Fruit fly (Drosophila melanogaster): ENCODE measurements around the gene CG32147.

CG32147 gene

DNA sequence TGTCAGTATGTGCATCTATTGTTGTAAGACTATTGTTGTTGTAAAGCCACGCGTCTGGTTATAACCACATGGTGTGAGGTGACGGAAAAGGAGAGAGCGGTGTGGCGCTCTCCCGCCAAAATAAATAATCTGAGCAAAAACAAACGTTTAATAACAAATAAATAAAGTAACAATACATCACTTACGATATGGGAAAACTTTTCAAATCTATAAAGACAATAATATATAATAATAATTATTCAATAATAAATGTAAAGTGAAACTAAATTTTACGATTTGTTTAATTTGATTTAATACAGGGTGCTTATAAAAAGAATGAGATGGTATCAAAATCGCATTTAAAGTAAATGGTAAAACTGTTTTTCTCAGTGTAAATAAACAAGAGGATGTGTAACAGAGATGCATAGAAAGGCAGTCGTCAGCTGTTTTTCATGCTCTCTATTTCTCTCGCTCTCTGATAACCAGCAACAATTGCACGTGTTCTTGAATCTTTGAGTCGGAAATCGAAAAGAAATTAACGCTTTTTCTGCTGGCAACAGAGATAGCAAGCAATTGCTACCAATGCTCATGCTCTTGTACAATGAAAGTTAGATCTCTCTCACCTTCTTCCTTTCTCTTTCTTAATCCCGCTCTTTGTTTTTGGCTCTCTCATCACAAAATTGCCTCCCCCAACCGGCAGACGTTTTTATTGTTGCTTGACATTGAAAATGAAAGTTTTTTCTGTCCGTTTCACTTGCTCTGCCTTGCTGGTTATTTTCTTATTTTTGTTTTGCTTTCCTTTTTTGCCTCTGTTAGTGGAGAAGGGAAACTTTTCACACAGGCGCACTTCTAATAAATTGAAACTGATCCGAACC is 45.0 kb downstream of the CG32147 start:
- TF ChIP-seq psq (optimal IDR thresholded peaks at IDR 0.05), result no peak
- no peak for TF ChIP-seq pan (optimal IDR thresholded peaks at IDR 0.05)
- TF ChIP-seq CG8478 (optimal IDR thresholded peaks at IDR 0.05), result no peak
- no peak for TF ChIP-seq Dll (optimal IDR thresholded peaks at IDR 0.05)
- no peak for TF ChIP-seq EcR (GFP tag; optimal IDR thresholded peaks at IDR 0.05)
- no peak for TF ChIP-seq usp (GFP tag; optimal IDR thresholded peaks at IDR 0.05)

DNA sequence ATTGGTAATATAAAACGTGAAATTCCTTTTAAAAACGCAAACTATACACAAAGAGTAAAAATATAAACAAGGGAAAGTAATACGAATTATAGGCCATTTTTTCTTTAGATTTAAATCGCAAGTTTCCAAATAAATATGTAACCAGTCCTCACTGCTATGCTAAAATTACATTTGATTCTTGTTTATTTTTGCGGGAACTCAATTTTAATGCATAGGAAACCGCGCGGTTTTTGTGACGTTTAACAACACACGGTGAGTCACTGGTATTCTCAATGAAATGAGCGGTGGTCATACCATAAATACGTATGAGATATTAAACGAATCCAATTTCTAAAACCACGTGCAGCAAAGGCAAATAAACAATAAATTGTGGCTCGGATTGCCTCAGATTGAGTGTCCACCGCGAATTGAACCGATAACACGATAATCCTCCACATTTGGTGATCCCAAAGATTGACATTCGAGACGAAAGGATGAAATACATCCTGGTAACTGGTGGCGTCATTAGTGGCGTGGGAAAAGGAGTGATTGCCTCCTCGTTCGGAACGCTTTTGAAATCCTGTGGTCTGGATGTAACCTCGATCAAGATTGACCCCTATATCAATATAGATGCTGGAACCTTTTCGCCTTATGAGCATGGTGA is 45.9 kb downstream of the CG32147 start, which contains the start of gene Ctps:
TSS of gene Ctps (plus strand) at position 37 of the 643 bp plus-strand sequence.
- TF ChIP-seq Dll (optimal IDR thresholded peaks at IDR 0.05), result no peak
- no peak for TF ChIP-seq CG8478 (optimal IDR thresholded peaks at IDR 0.05)
- TF ChIP-seq usp (GFP tag; optimal IDR thresholded peaks at IDR 0.05), result no peak
- TF ChIP-seq psq (optimal IDR thresholded peaks at IDR 0.05), result no peak
- no peak for TF ChIP-seq pan (optimal IDR thresholded peaks at IDR 0.05)

DNA sequence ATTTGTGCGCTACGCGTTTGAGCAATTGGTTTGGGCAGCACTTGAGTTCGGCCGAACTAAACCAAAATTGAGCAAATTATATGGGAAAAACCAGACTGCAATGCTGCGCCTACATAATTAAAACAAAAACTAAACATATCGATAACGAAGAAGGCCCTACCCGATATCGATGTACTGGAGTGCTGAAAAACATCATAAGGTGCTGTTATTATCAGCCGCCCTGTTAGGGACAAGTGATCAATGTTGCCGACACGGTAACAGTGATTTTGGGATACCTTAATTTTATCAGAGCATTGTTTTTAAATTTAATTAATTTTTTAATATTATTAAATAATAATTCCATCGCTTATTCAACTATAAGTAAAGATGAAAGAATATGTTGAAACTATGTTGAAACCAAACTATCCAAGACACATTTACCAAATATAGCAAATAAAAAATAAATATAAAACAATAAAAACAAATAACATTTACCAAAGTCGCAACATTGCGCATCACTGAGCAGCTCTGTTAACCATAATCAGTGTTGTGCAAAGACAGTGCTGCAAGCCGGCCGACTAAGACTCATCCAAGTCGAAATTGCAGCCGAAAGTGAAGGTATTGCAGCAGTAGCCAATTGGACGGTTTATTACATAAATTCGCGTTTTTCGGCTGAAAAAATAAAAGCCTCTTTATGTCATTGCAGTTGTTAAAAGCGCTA is 49.1 kb downstream of the CG32147 start, which contains the start of the genes sstn, Plp and GlyRS:
TSS of gene sstn (minus strand) at position 131 of the 700 bp plus-strand sequence.
TSS of gene Plp (minus strand) at position 136 of the 700 bp plus-strand sequence.
TSS of gene GlyRS (plus strand) at position 554 of the 700 bp plus-strand sequence.
- TF ChIP-seq Dll (optimal IDR thresholded peaks at IDR 0.05) (no peak), psq (optimal IDR thresholded peaks at IDR 0.05) (no peak), CG8478 (optimal IDR thresholded peaks at IDR 0.05) (no peak), usp (GFP tag; optimal IDR thresholded peaks at IDR 0.05) (no peak), EcR (GFP tag; optimal IDR thresholded peaks at IDR 0.05) (no peak), pan (optimal IDR thresholded peaks at IDR 0.05) (no peak)

DNA sequence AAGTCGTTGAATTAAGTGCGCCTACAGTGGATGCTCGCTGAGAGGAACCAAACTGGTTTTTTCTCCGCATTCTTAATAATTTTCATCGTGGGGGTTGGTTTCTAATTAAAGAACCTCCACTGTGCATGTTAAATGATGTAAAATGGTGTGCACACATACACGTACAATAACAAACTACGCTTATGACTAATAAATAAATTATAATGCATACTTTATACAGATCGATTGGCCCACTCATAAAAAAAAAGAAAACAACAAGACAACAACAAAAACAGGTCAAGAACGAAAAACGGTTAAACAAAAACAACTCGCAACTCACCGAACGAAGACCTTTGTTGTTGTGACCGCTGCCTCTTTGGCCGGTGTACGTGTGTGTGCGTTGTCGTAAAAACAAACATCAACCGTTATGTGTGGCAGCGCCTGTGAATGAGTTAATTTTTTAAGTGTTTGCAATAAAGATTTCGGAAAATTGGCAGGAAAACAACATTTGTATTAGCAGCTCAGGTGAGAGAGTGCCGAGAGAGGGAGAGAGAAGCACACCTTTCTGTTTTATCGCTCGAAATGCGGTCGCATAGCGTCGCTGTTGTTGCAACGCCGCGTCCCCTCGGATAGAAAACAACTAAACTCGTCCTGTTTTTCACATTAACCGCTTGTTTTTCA is 49.8 kb downstream of the CG32147 start:
- no peak for TF ChIP-seq psq (optimal IDR thresholded peaks at IDR 0.05)
- no peak for TF ChIP-seq pan (optimal IDR thresholded peaks at IDR 0.05)
- TF ChIP-seq Dll (optimal IDR thresholded peaks at IDR 0.05), result no peak
- no peak for TF ChIP-seq usp (GFP tag; optimal IDR thresholded peaks at IDR 0.05)

Data from whole organism.